Worm (Caenorhabditis elegans): ENCODE results near the gene clec-80.

ce11 chrIV:2838308-2838707, 14.8 kb downstream of the clec-80 start, which contains the start of gene Y54G2A.7:
- TF ChIP-seq snpc-4 (tag; optimal IDR thresholded peaks at IDR 0.05): no peak
- no peak for TF ChIP-seq nhr-237 (tag; optimal IDR thresholded peaks at IDR 0.05)
- no peak for TF ChIP-seq mab-5 (tag; optimal IDR thresholded peaks at IDR 0.05)
- no peak for TF ChIP-seq unc-62 (GFP tag; optimal IDR thresholded peaks at IDR 0.05)
- TF ChIP-seq nhr-28 (tag; optimal IDR thresholded peaks at IDR 0.05): no peak
- TF ChIP-seq nhr-76 (tag; optimal IDR thresholded peaks at IDR 0.05): no peak
- TF ChIP-seq drap-1 (GFP tag; optimal IDR thresholded peaks at IDR 0.05): no peak
- no peak for TF ChIP-seq ztf-11 (tag; optimal IDR thresholded peaks at IDR 0.05)
- TF ChIP-seq lin-32 (GFP tag; optimal IDR thresholded peaks at IDR 0.05): no peak
- no peak for TF ChIP-seq pha-4 (tag; optimal IDR thresholded peaks at IDR 0.05)
- TF ChIP-seq ceh-39 (tag; optimal IDR thresholded peaks at IDR 0.05): no peak
- TF ChIP-seq lsy-2 (tag; optimal IDR thresholded peaks at IDR 0.05): no peak

Data from whole organism, mixed stage, embryonic.